Fruit fly (Drosophila melanogaster) whole organism, pupa: ENCODE measurements around the gene Mes2.

Experiments used
- CG10348 ChIP-seq: fragments of 200-800 bp; sonication (Bioruptor generic); IDR thresholded peaks from 2 replicates; pipeline ENCODE4 v1.3.6; 2022; ENCODE audit warnings: missing biosample characterization, missing genetic modification characterization
- CG12605 ChIP-seq: fragments of 200-800 bp; sonication (Bioruptor generic); IDR thresholded peaks from 2 replicates; pipeline ENCODE4 v1.3.6; 2022; ENCODE audit warnings: missing biosample characterization, missing genetic modification characterization
- CG13204 ChIP-seq: fragments of 200-800 bp; sonication (Bioruptor generic); optimal IDR thresholded peaks from 2 replicates; lab custom pipeline; 2018; ENCODE audit warnings: missing biosample characterization, mild to moderate bottlenecking, missing genetic modification characterization, moderate library complexity
- CG14655 ChIP-seq: fragments of 200-800 bp; sonication (Bioruptor generic); optimal IDR thresholded peaks from 3 replicates; lab custom pipeline; 2017; ENCODE audit warnings: mild to moderate bottlenecking, missing biosample characterization, missing genetic modification reagents, missing genetic modification characterization
- CG15710 ChIP-seq: fragments of 200-800 bp; sonication (Bioruptor generic); optimal IDR thresholded peaks from 2 replicates; lab custom pipeline; 2018; ENCODE audit warnings: missing biosample characterization, mild to moderate bottlenecking, missing genetic modification characterization, moderate library complexity
- CG17806 ChIP-seq: fragments of 200-800 bp; sonication (Bioruptor generic); optimal IDR thresholded peaks from 2 replicates; lab custom pipeline; 2018; ENCODE audit warnings: missing biosample characterization, mild to moderate bottlenecking, missing genetic modification characterization, moderate library complexity
- CG34367 ChIP-seq: fragments of 200-800 bp; sonication (Bioruptor generic); optimal IDR thresholded peaks from 2 replicates; lab custom pipeline; 2018; ENCODE audit warnings: missing biosample characterization, mild to moderate bottlenecking, missing genetic modification characterization
- CG4496 ChIP-seq: fragments of 200-800 bp; sonication (Bioruptor generic); IDR thresholded peaks from 3 replicates; pipeline ENCODE4 v1.3.6; 2022; ENCODE audit warnings: missing biosample characterization, missing genetic modification characterization
- CG8159 ChIP-seq: fragments of 200-800 bp; sonication (Bioruptor generic); optimal IDR thresholded peaks from 3 replicates; lab custom pipeline; 2018; ENCODE audit warnings: missing biosample characterization, mild to moderate bottlenecking, missing genetic modification characterization, moderate library complexity
- CG8301 ChIP-seq: fragments of 200-800 bp; sonication (Bioruptor generic); optimal IDR thresholded peaks from 2 replicates; lab custom pipeline; 2018; ENCODE audit warnings: missing biosample characterization, mild to moderate bottlenecking, missing genetic modification characterization
- CG9948 ChIP-seq: fragments of 200-800 bp; sonication (Bioruptor generic); optimal IDR thresholded peaks from 2 replicates; lab custom pipeline; 2018; ENCODE audit warnings: missing biosample characterization, mild to moderate bottlenecking, missing genetic modification characterization, moderate library complexity
- D1 ChIP-seq: fragments of 200-800 bp; sonication (Bioruptor generic); optimal IDR thresholded peaks from 2 replicates; lab custom pipeline; 2018; ENCODE audit warnings: missing biosample characterization, mild to moderate bottlenecking, missing genetic modification characterization, moderate library complexity
- EcR ChIP-seq: fragments of 200-800 bp; sonication (Bioruptor generic); optimal IDR thresholded peaks from 3 replicates; lab custom pipeline; 2019; ENCODE audit warnings: missing biosample characterization, missing genetic modification characterization, mild to moderate bottlenecking, moderate library complexity, missing genetic modification reagents
- Ets98B ChIP-seq: fragments of 200-800 bp; sonication (Bioruptor generic); IDR thresholded peaks from 2 replicates; pipeline ENCODE4 v1.3.6; 2022; ENCODE audit warnings: missing biosample characterization, missing genetic modification characterization
- Pif1A ChIP-seq: fragments of 200-800 bp; sonication (Bioruptor generic); optimal IDR thresholded peaks from 3 replicates; lab custom pipeline; 2016; ENCODE audit warnings: missing biosample characterization, missing genetic modification characterization
- Pif1B ChIP-seq: fragments of 200-800 bp; sonication (Bioruptor generic); optimal IDR thresholded peaks from 3 replicates; lab custom pipeline; 2016; ENCODE audit warnings: missing biosample characterization, missing genetic modification characterization
- Snoo ChIP-seq: fragments of 200-800 bp; sonication (Bioruptor generic); optimal IDR thresholded peaks from 3 replicates; lab custom pipeline; 2017; ENCODE audit warnings: missing biosample characterization, mild to moderate bottlenecking, missing genetic modification characterization, inconsistent platforms
- fd96Ca ChIP-seq: fragments of 200-800 bp; sonication (Bioruptor generic); IDR thresholded peaks from 3 replicates; pipeline ENCODE4 v1.3.6; 2022; ENCODE audit warnings: missing biosample characterization, missing genetic modification characterization
- rn ChIP-seq: fragments of 200-800 bp; sonication (Bioruptor generic); IDR thresholded peaks from 2 replicates; pipeline ENCODE4 v1.3.6; 2022; ENCODE audit warnings: missing biosample characterization, missing genetic modification characterization

The Mes2 gene

dm6 chr3L:22945264-22945941 lies at the start of gene Mes2:
Mes2 (plus strand) TSS chr3L:22945657.
- TF ChIP-seq CG13204 (GFP tag; lab: Kevin White, UChicago) (peak; percentile 39), CG15710 (tag; lab: Kevin White, UChicago) (no peak), Ets98B (peak; percentile 27; the same call in 1 of the 2 replicates), CG4496 (0 out of 3 replicates have a peak, but pooled peaks have one; percentile 7), CG9948 (no peak), EcR (GFP tag; lab: Kevin White, UChicago) (no peak), fd96Ca (GFP tag; lab: Robert Waterston, UW) (0 out of 3 replicates have a peak, but pooled peaks have one; percentile 27), CG8301 (no peak), CG10348 (GFP tag; lab: Robert Waterston, UW) (no peak)

- no peak for TF ChIP-seq Ets98B
Observed at dm6 chr3L:22898444-22898843, 47.0 kb upstream of the Mes2 start, which contains the start of gene CG11131. CG11131 (plus strand) TSS chr3L:22898744.

- no peak for TF ChIP-seq CG4496
- TF ChIP-seq D1 (tag; lab: Kevin White, UChicago), result no peak
- TF ChIP-seq CG8301, result no peak
- no peak for TF ChIP-seq Pif1A (GFP tag; lab: Kevin White, UChicago)
- TF ChIP-seq CG17806 (tag; lab: Kevin White, UChicago), result no peak
- no peak for TF ChIP-seq CG12605
- TF ChIP-seq rn (GFP tag; lab: Robert Waterston, UW), result no peak
- no peak for TF ChIP-seq CG15710 (tag; lab: Kevin White, UChicago)
Observed at dm6 chr3L:22901612-22902011, 43.8 kb upstream of the Mes2 start, which contains the start of gene BoYb. BoYb (plus strand) TSS chr3L:22901912.

- no peak for TF ChIP-seq fd96Ca (GFP tag; lab: Robert Waterston, UW)
- TF ChIP-seq CG4496, result 0 out of 3 replicates have a peak, but pooled peaks have one; percentile 11
- TF ChIP-seq EcR (GFP tag; lab: Kevin White, UChicago), result no peak
Observed at dm6 chr3L:22909325-22909904, 36.0 kb upstream of the Mes2 start.

dm6 chr3L:22909914-22910541 lies 35.4 kb upstream of the Mes2 start, which contains the start of gene CG12768:
CG12768 (plus strand) TSS chr3L:22910491.
- TF ChIP-seq CG8301 (peak; percentile 42), CG12605 (no peak), D1 (tag; lab: Kevin White, UChicago) (no peak), CG15710 (tag; lab: Kevin White, UChicago) (peak; percentile 69), Snoo (tag; lab: Kevin White, UChicago) (peak; percentile 45), CG10348 (GFP tag; lab: Robert Waterston, UW) (no peak), CG34367 (peak; percentile 24), CG9948 (peak; percentile 64), fd96Ca (GFP tag; lab: Robert Waterston, UW) (no peak), CG8159 (tag; lab: Kevin White, UChicago) (peak; percentile 79), CG13204 (GFP tag; lab: Kevin White, UChicago) (no peak), CG17806 (tag; lab: Kevin White, UChicago) (peak; percentile 40), CG14655 (GFP tag; lab: Kevin White, UChicago) (peak; percentile 81), CG4496 (peak; percentile 66), Ets98B (no peak), Pif1B (GFP tag; lab: Kevin White, UChicago) (no peak), Pif1A (GFP tag; lab: Kevin White, UChicago) (no peak), EcR (GFP tag; lab: Kevin White, UChicago) (no peak)

dm6 chr3L:22940249-22940648 lies 5.2 kb upstream of the Mes2 start:
- TF ChIP-seq D1 (tag; lab: Kevin White, UChicago), result no peak

- TF ChIP-seq CG13204 (GFP tag; lab: Kevin White, UChicago) (no peak), CG34367 (no peak), CG4496 (0 out of 3 replicates have a peak, but pooled peaks have one; percentile 38)
Observed at dm6 chr3L:22943484-22943883, 2.0 kb upstream of the Mes2 start.

- TF ChIP-seq CG14655 (GFP tag; lab: Kevin White, UChicago) (no peak), CG15710 (tag; lab: Kevin White, UChicago) (no peak), CG9948 (no peak), fd96Ca (GFP tag; lab: Robert Waterston, UW) (no peak), CG4496 (no peak), Snoo (tag; lab: Kevin White, UChicago) (no peak), CG17806 (tag; lab: Kevin White, UChicago) (no peak), CG13204 (GFP tag; lab: Kevin White, UChicago) (no peak), CG12605 (no peak), CG8159 (tag; lab: Kevin White, UChicago) (no peak), CG8301 (no peak), Ets98B (no peak), EcR (GFP tag; lab: Kevin White, UChicago) (no peak)
Observed at dm6 chr3L:22944493-22944892, 964 bp upstream of the Mes2 start.
